Fruit fly (Drosophila melanogaster): Measurements from ENCODE around the gene PGRP-LC.
A peak's percentile ranks its signal among the peaks of the same experiment; 100 is the strongest.

The PGRP-LC gene

DNA sequence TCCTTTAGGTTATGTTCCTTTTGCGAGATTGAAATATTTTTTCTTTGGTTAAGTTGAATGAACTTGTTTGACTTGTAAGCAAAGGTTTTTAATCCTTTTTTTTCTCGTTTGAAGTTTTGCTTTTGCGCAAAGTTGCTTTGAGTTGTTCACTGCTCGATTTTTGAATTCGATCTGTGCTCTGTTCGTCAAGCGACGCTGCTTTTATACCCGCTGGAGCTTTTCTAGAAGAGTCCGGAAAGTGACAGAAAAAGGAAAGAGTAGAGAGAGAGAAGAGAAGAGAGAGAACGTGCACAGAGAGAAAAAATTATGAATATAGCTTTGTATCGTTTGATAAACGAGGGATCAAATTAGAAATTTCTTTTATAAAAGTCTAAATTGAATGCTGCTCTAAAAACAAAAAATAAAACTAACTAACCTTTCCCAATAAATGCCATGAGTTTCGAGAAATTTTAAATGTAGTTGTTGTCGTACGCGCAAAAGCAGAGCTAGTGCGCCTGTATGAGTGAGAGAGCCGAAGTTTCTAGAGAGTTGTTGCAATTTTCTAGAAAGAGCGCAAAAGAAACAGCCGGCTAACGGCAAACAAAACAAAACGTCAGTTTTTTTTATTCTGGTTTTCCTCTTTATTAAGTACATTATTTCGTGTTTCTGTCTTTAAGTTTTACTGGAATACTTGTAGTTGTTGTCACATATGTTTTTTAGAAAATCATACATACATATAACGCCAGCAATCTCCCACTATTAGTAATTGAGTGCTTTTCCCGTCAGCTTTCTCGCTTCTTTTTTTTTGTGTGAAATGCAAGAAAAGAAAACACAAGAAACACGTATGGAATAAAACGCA, 38.8 kb downstream of the PGRP-LC start, which contains the start of gene Hsp26:
Hsp26 (minus strand) TSS at position 230 of the 838 bp plus-strand sequence.
- TF ChIP-seq CG6254 (GFP tag; optimal IDR thresholded peaks at IDR 0.05) (peak; percentile 71), Awh (GFP tag; IDR thresholded peaks at IDR 0.05) (peak; percentile 75), CG4282 (GFP tag; optimal IDR thresholded peaks at IDR 0.05) (no peak), en (GFP tag; optimal IDR thresholded peaks at IDR 0.05) (peak; percentile 88), CG18262 (tag; optimal IDR thresholded peaks at IDR 0.05) (peak; percentile 86), so (GFP tag; IDR thresholded peaks at IDR 0.05) (peak; percentile 92), B-H1 (GFP tag; IDR thresholded peaks at IDR 0.05) (peak; percentile 69), sna (GFP tag; IDR thresholded peaks at IDR 0.05; ENCODE audit: partially characterized antibody) (no peak), zen (tag; optimal IDR thresholded peaks at IDR 0.05) (peak; percentile 24), Ets97D (GFP tag; optimal IDR thresholded peaks at IDR 0.05) (peak; percentile 46), CG8359 (GFP tag; optimal IDR thresholded peaks at IDR 0.05; ENCODE audit: borderline replicate concordance) (peak; percentile 34), chinmo (GFP tag; IDR thresholded peaks at IDR 0.05; ENCODE audit: partially characterized antibody) (peak; percentile 86; the same call in 2 of the 4 replicates), ems (GFP tag; optimal IDR thresholded peaks at IDR 0.05) (peak; percentile 82), CG2120 (GFP tag; optimal IDR thresholded peaks at IDR 0.05) (peak; percentile 92), Med (GFP tag) (peak; percentile 98), sima (GFP tag; optimal IDR thresholded peaks at IDR 0.05) (peak; percentile 38), pan (optimal IDR thresholded peaks at IDR 0.05) (no peak), pan (GFP tag; optimal IDR thresholded peaks at IDR 0.05 in 1 of 2, IDR thresholded peaks at IDR 0.05 in 1 of 2) (peak in 1 of 2 experiments; percentile 89), NFAT (GFP tag; IDR thresholded peaks at IDR 0.05) (peak; percentile 49; the same call in 1 of the 2 replicates), dan (GFP tag; IDR thresholded peaks at IDR 0.05) (no peak), CG8388 (GFP tag; optimal IDR thresholded peaks at IDR 0.05) (peak; percentile 87), gcm2 (GFP tag; optimal IDR thresholded peaks at IDR 0.05) (peak; percentile 58), CG14860 (GFP tag; IDR thresholded peaks at IDR 0.05; ENCODE audit: partially characterized antibody) (no peak), yki (optimal IDR thresholded peaks at IDR 0.05) (peak; percentile 10), CG10267 (tag; optimal IDR thresholded peaks at IDR 0.05) (peak; percentile 77), dysf (GFP tag; IDR thresholded peaks at IDR 0.05) (peak; percentile 87), Drgx (GFP tag; IDR thresholded peaks at IDR 0.05) (peak; percentile 96), CG7786 (GFP tag; optimal IDR thresholded peaks at IDR 0.05) (peak; percentile 83), bigmax (GFP tag; optimal IDR thresholded peaks at IDR 0.05) (peak; percentile 62), vnd (GFP tag; IDR thresholded peaks at IDR 0.05; ENCODE audit: partially characterized antibody) (no peak), hkb (optimal IDR thresholded peaks at IDR 0.05) (no peak), hkb (GFP tag; IDR thresholded peaks at IDR 0.05) (peak; percentile 94), jing (GFP tag; optimal IDR thresholded peaks at IDR 0.05) (peak; percentile 57), Mad (GFP tag; optimal IDR thresholded peaks at IDR 0.05) (peak; percentile 61), pita (GFP tag; optimal IDR thresholded peaks at IDR 0.05) (no peak), CG10654 (GFP tag; optimal IDR thresholded peaks at IDR 0.05) (peak; percentile 56), B-H2 (GFP tag; optimal IDR thresholded peaks at IDR 0.05) (peak; percentile 49), Vsx1 (GFP tag; optimal IDR thresholded peaks at IDR 0.05) (peak; percentile 53), Hr39 (optimal IDR thresholded peaks at IDR 0.05) (no peak), CG4404 (GFP tag; IDR thresholded peaks at IDR 0.05) (0 out of 2 replicates have a peak, but pooled peaks have one; percentile 22), ara (GFP tag; IDR thresholded peaks at IDR 0.05) (peak; percentile 77), vfl (GFP tag; optimal IDR thresholded peaks at IDR 0.05) (peak; percentile 70), Rx (GFP tag; IDR thresholded peaks at IDR 0.05) (peak; percentile 27; the same call in 1 of the 2 replicates), CG12219 (GFP tag; optimal IDR thresholded peaks at IDR 0.05) (peak; percentile 79), prd (optimal IDR thresholded peaks at IDR 0.05) (no peak), prd (GFP tag; IDR thresholded peaks at IDR 0.05) (peak; percentile 79), jigr1 (GFP tag; IDR thresholded peaks at IDR 0.05) (0 out of 3 replicates have a peak, but pooled peaks have one; percentile 9), CG9797 (GFP tag; optimal IDR thresholded peaks at IDR 0.05) (no peak), grau (tag; optimal IDR thresholded peaks at IDR 0.05) (peak; percentile 84), HmgD (GFP tag; optimal IDR thresholded peaks at IDR 0.05) (no peak), Mrtf (GFP tag; IDR thresholded peaks at IDR 0.05) (peak; percentile 55; the same call in 1 of the 3 replicates)
